Worm (Caenorhabditis elegans): ENCODE measurements around the gene lec-10.

DNA sequence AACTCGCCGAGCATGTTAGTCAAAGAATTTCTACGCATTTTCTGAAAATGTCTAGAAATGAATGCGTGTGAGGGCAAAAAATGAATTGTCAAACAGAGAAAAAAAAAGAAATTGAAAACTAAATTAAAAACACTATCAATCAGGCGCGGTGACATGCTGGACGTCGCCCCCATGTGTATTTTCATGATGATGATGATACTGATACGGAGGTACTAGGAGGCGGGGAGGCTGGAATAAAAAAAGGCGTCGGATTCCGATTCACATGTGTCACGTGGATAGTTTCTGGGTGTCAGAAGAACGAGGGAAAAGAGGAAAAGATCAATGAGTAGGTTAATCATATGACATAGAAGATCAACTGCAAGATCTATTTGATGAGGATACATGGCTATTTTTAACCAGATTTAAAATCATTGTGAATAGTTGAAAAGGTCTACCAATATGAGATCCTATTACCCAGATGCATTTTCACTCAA lies 16.5 kb upstream of the lec-10 start, which contains the start of gene W01A11.7:
- TF ChIP-seq nhr-12 (tag; optimal IDR thresholded peaks at IDR 0.05) (no peak), skn-1 (tag; optimal IDR thresholded peaks at IDR 0.05) (no peak), nhr-237 (tag; optimal IDR thresholded peaks at IDR 0.05) (no peak)
